Worm (Caenorhabditis elegans): ENCODE measurements around the gene K01A12.3.

Gene K01A12.3

DNA sequence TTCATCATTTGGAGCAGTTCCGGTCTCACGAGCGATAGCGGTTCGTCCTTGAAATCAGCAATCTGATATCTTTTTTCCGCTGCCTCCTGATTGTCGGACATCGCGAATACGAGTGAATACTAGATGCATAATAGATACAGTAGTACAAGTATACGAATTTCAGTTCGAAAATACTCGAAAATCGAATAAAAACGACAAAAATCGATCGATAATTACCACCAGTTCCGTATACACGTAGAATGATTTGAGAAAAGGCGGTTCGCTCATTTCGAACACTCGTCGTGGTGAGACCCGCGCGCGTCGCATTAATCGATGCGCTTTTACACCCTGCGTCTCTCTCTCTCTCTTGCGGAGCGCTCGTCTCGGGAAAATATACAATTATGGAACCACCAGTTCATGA is 22.0 kb upstream of the K01A12.3 start, which contains the start of gene F12D9.2:
TSS of gene F12D9.2 (minus strand) at position 101 of the 400 bp plus-strand sequence.
- TF ChIP-seq nhr-11 (tag; optimal IDR thresholded peaks at IDR 0.05) (no peak), crh-2 (tag; optimal IDR thresholded peaks at IDR 0.05) (no peak), blmp-1 (tag; optimal IDR thresholded peaks at IDR 0.05; ENCODE audit: insufficient read depth) (no peak)

DNA sequence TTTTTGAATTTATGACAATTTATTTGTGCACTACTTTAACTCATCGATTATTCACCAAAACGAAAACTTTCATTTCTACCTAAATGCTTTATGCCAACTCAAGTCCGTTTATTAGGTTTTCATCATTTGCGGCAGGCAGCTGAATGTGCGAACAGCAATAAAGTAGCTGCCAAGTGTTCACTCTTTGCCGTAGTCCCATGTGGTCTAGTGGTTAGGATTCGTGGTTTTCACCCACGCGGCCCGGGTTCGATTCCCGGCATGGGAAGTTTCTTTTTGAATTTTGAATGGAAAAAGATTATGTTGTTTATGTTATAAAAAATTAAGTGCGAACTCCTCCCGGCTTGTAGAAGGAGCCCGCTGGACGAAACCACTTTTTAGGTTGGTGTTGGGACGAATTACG is 21.3 kb upstream of the K01A12.3 start:
- peak; percentile 35 for TF ChIP-seq nhr-129 (tag; optimal IDR thresholded peaks at IDR 0.05)
- TF ChIP-seq crh-2 (tag; optimal IDR thresholded peaks at IDR 0.05): peak; percentile 28
- TF ChIP-seq nhr-237 (tag; optimal IDR thresholded peaks at IDR 0.05): no peak
- TF ChIP-seq nhr-21 (tag; optimal IDR thresholded peaks at IDR 0.05): peak; percentile 14
- TF ChIP-seq lsy-2 (tag; optimal IDR thresholded peaks at IDR 0.05): peak in 1 of 2 experiments; percentile 29
- TF ChIP-seq F13H6.1 (tag; optimal IDR thresholded peaks at IDR 0.05): peak; percentile 34
- TF ChIP-seq unc-55 (GFP tag; optimal IDR thresholded peaks at IDR 0.05): peak; percentile 42
- peak; percentile 44 for TF ChIP-seq fos-1 (tag; optimal IDR thresholded peaks at IDR 0.05)
- TF ChIP-seq Y55F3AM.14 (GFP tag; optimal IDR thresholded peaks at IDR 0.05): peak; percentile 36
- peak; percentile 8 for TF ChIP-seq lin-13 (GFP tag; optimal IDR thresholded peaks at IDR 0.05)
- TF ChIP-seq gmeb-1 (tag; optimal IDR thresholded peaks at IDR 0.05): no peak
- TF ChIP-seq snpc-4 (tag; optimal IDR thresholded peaks at IDR 0.05): no peak
- no peak for TF ChIP-seq nhr-77 (tag; optimal IDR thresholded peaks at IDR 0.05)
- TF ChIP-seq sma-3 (GFP tag; optimal IDR thresholded peaks at IDR 0.05): peak; percentile 39

ce11 chrX:8643817-8644216 is 18.8 kb upstream of the K01A12.3 start, which contains the start of gene stg-2:
stg-2 (minus strand) TSS chrX:8643917.
- TF ChIP-seq nhr-12 (tag; optimal IDR thresholded peaks at IDR 0.05) (no peak), nhr-11 (tag; optimal IDR thresholded peaks at IDR 0.05) (no peak), ceh-82 (tag; optimal IDR thresholded peaks at IDR 0.05) (no peak), nhr-77 (tag; optimal IDR thresholded peaks at IDR 0.05) (no peak), lin-13 (GFP tag; optimal IDR thresholded peaks at IDR 0.05) (no peak), egl-27 (tag; optimal IDR thresholded peaks at IDR 0.05) (no peak), snpc-4 (tag; optimal IDR thresholded peaks at IDR 0.05) (no peak), F13H6.1 (tag; optimal IDR thresholded peaks at IDR 0.05) (no peak), gmeb-1 (tag; optimal IDR thresholded peaks at IDR 0.05) (no peak), elt-3 (tag; optimal IDR thresholded peaks at IDR 0.05) (no peak), ZK546.5 (tag; optimal IDR thresholded peaks at IDR 0.05) (no peak), lin-39 (tag; optimal IDR thresholded peaks at IDR 0.05) (no peak), ztf-11 (tag; optimal IDR thresholded peaks at IDR 0.05) (no peak), R02D3.7 (tag; optimal IDR thresholded peaks at IDR 0.05) (no peak), sem-4 (tag; optimal IDR thresholded peaks at IDR 0.05) (no peak), elt-1 (tag; optimal IDR thresholded peaks at IDR 0.05) (no peak), ztf-4 (tag; optimal IDR thresholded peaks at IDR 0.05) (no peak)

- TF ChIP-seq fos-1 (tag; optimal IDR thresholded peaks at IDR 0.05) (peak; percentile 1), crh-2 (tag; optimal IDR thresholded peaks at IDR 0.05) (peak; percentile 11), peb-1 (tag; optimal IDR thresholded peaks at IDR 0.05) (no peak), sma-9 (GFP tag; optimal IDR thresholded peaks at IDR 0.05) (peak; percentile 18), sma-9 (tag; optimal IDR thresholded peaks at IDR 0.05) (no peak), sma-3 (GFP tag; optimal IDR thresholded peaks at IDR 0.05) (peak; percentile 13)
Observed at ce11 chrX:8640654-8641053, 15.7 kb upstream of the K01A12.3 start.

DNA sequence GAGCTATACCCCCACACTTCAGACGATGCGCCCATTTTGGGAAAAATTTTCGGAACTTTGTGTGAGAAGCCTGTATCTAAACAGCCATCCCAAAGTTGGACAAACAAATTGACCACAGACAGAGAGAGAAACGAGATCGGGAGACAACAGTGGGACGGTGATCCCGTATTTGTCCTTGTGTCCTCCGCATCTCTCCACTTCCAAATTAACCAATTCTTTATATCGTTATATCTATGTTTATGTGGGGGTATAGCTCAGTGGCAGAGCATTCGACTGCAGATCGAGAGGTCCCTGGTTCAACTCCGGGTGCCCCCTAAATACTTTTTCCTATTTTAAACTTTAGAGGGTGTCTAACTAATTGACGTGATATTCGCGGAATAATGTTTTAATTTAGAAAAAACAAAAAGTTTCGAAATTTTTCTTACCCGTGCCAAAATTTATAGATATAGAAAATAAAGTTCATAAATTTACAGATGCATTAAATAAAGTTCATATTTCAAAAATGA is 13.7 kb upstream of the K01A12.3 start:
- TF ChIP-seq nhr-237 (tag; optimal IDR thresholded peaks at IDR 0.05) (no peak), nhr-21 (tag; optimal IDR thresholded peaks at IDR 0.05) (peak; percentile 12), Y55F3AM.14 (GFP tag; optimal IDR thresholded peaks at IDR 0.05) (peak; percentile 15), sma-3 (GFP tag; optimal IDR thresholded peaks at IDR 0.05) (peak; percentile 15)

DNA sequence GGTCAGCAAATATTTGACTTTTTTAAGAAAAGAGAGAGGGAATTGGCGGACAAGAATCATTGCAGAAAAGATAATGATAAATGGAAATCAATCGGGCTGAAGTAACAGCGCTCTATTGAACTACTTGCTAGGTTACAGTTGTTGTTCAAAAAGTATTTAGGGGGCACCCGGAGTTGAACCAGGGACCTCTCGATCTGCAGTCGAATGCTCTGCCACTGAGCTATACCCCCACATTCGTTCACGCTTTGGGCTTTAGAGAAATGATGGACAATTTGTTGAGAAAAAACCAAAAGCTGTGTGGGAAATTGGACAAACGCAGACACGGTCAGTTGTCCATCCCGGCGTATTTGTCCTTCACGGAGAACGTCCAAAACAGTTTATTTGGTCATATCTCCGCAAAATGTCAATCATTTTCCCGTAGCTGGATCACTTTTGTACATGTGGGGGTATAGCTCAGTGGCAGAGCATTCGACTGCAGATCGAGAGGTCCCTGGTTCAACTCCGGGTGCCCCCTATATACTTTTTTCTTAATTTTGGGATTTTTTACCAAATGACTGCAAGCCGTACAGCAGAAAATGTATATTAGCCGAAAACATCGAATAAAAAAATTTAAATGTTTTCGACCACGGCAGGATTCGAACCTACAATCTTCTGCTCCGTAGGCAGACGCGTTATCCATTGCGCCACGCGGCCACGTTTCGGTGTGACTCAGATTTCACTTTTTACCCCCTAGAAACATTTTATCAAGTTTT is 974 bp downstream of the K01A12.3 start:
- TF ChIP-seq lin-13 (GFP tag; optimal IDR thresholded peaks at IDR 0.05) (no peak), ama-1 (optimal IDR thresholded peaks at IDR 0.05) (no peak), blmp-1 (tag; optimal IDR thresholded peaks at IDR 0.05; ENCODE audit: insufficient read depth) (no peak), alr-1 (tag; optimal IDR thresholded peaks at IDR 0.05) (no peak), C34F6.9 (tag; optimal IDR thresholded peaks at IDR 0.05) (peak; percentile 24), ZK546.5 (tag; optimal IDR thresholded peaks at IDR 0.05) (no peak), elt-3 (tag; optimal IDR thresholded peaks at IDR 0.05) (no peak), fos-1 (tag; optimal IDR thresholded peaks at IDR 0.05) (peak; percentile 24), crh-2 (tag; optimal IDR thresholded peaks at IDR 0.05) (no peak), ztf-11 (tag; optimal IDR thresholded peaks at IDR 0.05) (no peak), nhr-25 (tag; optimal IDR thresholded peaks at IDR 0.05) (no peak), nhr-77 (tag; optimal IDR thresholded peaks at IDR 0.05) (no peak), F13H6.1 (tag; optimal IDR thresholded peaks at IDR 0.05) (peak; percentile 19), nhr-21 (tag; optimal IDR thresholded peaks at IDR 0.05) (peak; percentile 22), ztf-1 (GFP tag; conservative IDR thresholded peaks at IDR 0.05) (no peak), mdl-1 (tag; optimal IDR thresholded peaks at IDR 0.05) (no peak), zag-1 (tag; optimal IDR thresholded peaks at IDR 0.05) (no peak), nhr-11 (tag; optimal IDR thresholded peaks at IDR 0.05) (no peak), nhr-237 (tag; optimal IDR thresholded peaks at IDR 0.05) (no peak), ceh-16 (tag; optimal IDR thresholded peaks at IDR 0.05) (no peak), Y55F3AM.14 (GFP tag; optimal IDR thresholded peaks at IDR 0.05) (no peak), ceh-82 (tag; optimal IDR thresholded peaks at IDR 0.05) (no peak), skn-1 (tag; optimal IDR thresholded peaks at IDR 0.05) (no peak), lsy-2 (tag; optimal IDR thresholded peaks at IDR 0.05) (no peak), sem-4 (tag; optimal IDR thresholded peaks at IDR 0.05) (no peak)

All from whole organism, L2 larva.